Worm (Caenorhabditis elegans) whole organism, L4 larva: Measurements from ENCODE around the gene D1005.4.

ENCODE experiments used
- D1046.2 ChIP-seq: fragments of 200-800 bp; sonication (Bioruptor generic); IDR thresholded peaks from 2 replicates; pipeline ENCODE4 v1.3.6; 2022; ENCODE audit warnings: missing genetic modification characterization, missing compliant biosample characterization
- F37D6.2 ChIP-seq: sonication (generic microtip); optimal IDR thresholded peaks from 2 replicates; lab custom pipeline; 2016; ENCODE audit warnings: mild to moderate bottlenecking, missing genetic modification characterization, missing compliant biosample characterization
- T20F7.1 ChIP-seq: fragments of 200-800 bp; sonication (Bioruptor generic); optimal IDR thresholded peaks from 2 replicates; lab custom pipeline; 2018; ENCODE audit warnings: mild to moderate bottlenecking, missing genetic modification characterization, missing compliant biosample characterization
- Y48G9A.11 ChIP-seq: fragments of 200-800 bp; sonication (Bioruptor generic); IDR thresholded peaks from 2 replicates; pipeline ENCODE4 v1.3.6; 2022; ENCODE audit warnings: missing genetic modification reagents, missing genetic modification characterization, missing compliant biosample characterization
- aly-2 ChIP-seq: sonication (generic microtip); optimal IDR thresholded peaks from 2 replicates; lab custom pipeline; 2018; ENCODE audit warnings: missing biosample characterization, missing genetic modification characterization
- ceh-20 ChIP-seq: fragments of 200-800 bp; sonication (Bioruptor generic); IDR thresholded peaks from 2 replicates; pipeline ENCODE4 v1.3.6; 2022; ENCODE audit warnings: missing genetic modification reagents, missing genetic modification characterization, missing compliant biosample characterization
- ceh-28 ChIP-seq: fragments of 150-350 bp; optimal IDR thresholded peaks from 2 replicates; lab custom pipeline; 2014; ENCODE audit warnings: missing biosample characterization, missing genetic modification reagents, missing genetic modification characterization
- ceh-32 ChIP-seq: sonication (generic microtip); optimal IDR thresholded peaks from 2 replicates; lab custom pipeline; 2016; ENCODE audit warnings: mild to moderate bottlenecking, missing genetic modification characterization, missing compliant biosample characterization; ENCODE audit not compliant: poor library complexity
- ces-1 ChIP-seq: fragments of 150-350 bp; sonication (generic microtip); optimal IDR thresholded peaks from 4 replicates; lab custom pipeline; 2014; ENCODE audit warnings: missing biosample characterization, missing genetic modification reagents, missing genetic modification characterization
- ctbp-1 ChIP-seq: fragments of 200-800 bp; sonication (Bioruptor generic); IDR thresholded peaks from 2 replicates; pipeline ENCODE4 v1.3.6; 2022; ENCODE audit warnings: missing genetic modification reagents, missing genetic modification characterization, missing compliant biosample characterization
- dmd-6 ChIP-seq: fragments of 200-800 bp; sonication (Bioruptor generic); IDR thresholded peaks from 2 replicates; pipeline ENCODE4 v1.3.6; 2022; ENCODE audit warnings: missing genetic modification reagents, missing genetic modification characterization, missing compliant biosample characterization
- dmd-9 ChIP-seq: fragments of 200-800 bp; sonication (Bioruptor generic); IDR thresholded peaks from 2 replicates; pipeline ENCODE4 v1.3.6; 2022; ENCODE audit warnings: missing genetic modification reagents, missing genetic modification characterization, missing compliant biosample characterization
- dpl-1 ChIP-seq: fragments of 150-350 bp; optimal IDR thresholded peaks from 2 replicates; lab custom pipeline; 2014; ENCODE audit warnings: missing biosample characterization, missing genetic modification reagents, missing genetic modification characterization
- duxl-1 ChIP-seq: sonication (generic microtip); optimal IDR thresholded peaks from 2 replicates; lab custom pipeline; 2016; ENCODE audit warnings: mild to moderate bottlenecking, missing genetic modification characterization, moderate library complexity, missing compliant biosample characterization; ENCODE audit not compliant: poor library complexity
- dve-1 ChIP-seq: sonication (generic microtip); optimal IDR thresholded peaks from 2 replicates; lab custom pipeline; 2017; ENCODE audit warnings: antibody characterized with exemption, mild to moderate bottlenecking, missing genetic modification characterization, missing compliant biosample characterization; ENCODE audit not compliant: insufficient read depth
- fkh-10 ChIP-seq: fragments of 150-350 bp; optimal IDR thresholded peaks from 2 replicates; lab custom pipeline; 2014; ENCODE audit warnings: missing biosample characterization, missing genetic modification reagents, missing genetic modification characterization
- hlh-11 ChIP-seq: fragments of 200-800 bp; sonication (Bioruptor generic); optimal IDR thresholded peaks from 2 replicates; lab custom pipeline; 2018; ENCODE audit warnings: mild to moderate bottlenecking, missing genetic modification characterization, missing compliant biosample characterization
- hlh-30 ChIP-seq: sonication (generic microtip); optimal IDR thresholded peaks from 2 replicates; lab custom pipeline; 2017; ENCODE audit warnings: antibody characterized with exemption, mild to moderate bottlenecking, missing genetic modification characterization, missing compliant biosample characterization; ENCODE audit not compliant: insufficient read depth
- hmg-1.1 ChIP-seq: fragments of 200-800 bp; sonication (Bioruptor generic); IDR thresholded peaks from 2 replicates; pipeline ENCODE4 v1.3.6; 2022; ENCODE audit warnings: missing genetic modification reagents, missing genetic modification characterization, missing compliant biosample characterization
- lim-7 ChIP-seq: fragments of 200-800 bp; sonication (Bioruptor generic); IDR thresholded peaks from 2 replicates; pipeline ENCODE4 v1.3.6; 2022; ENCODE audit warnings: missing genetic modification characterization, missing compliant biosample characterization
- lin-1 ChIP-seq: fragments of 200-800 bp; sonication (Bioruptor generic); IDR thresholded peaks from 2 replicates; pipeline ENCODE4 v1.3.6; 2022; ENCODE audit warnings: missing genetic modification reagents, missing genetic modification characterization, missing compliant biosample characterization
- lin-13 ChIP-seq: fragments of 150-350 bp; optimal IDR thresholded peaks from 2 replicates; lab custom pipeline; 2014; ENCODE audit warnings: missing biosample characterization, missing genetic modification reagents, missing genetic modification characterization
- lin-15B ChIP-seq: fragments of 150-350 bp; sonication (generic microtip); optimal IDR thresholded peaks from 3 replicates; lab custom pipeline; 2014; ENCODE audit warnings: missing biosample characterization, missing genetic modification characterization
- lin-29 ChIP-seq: fragments of 200-800 bp; sonication (Bioruptor generic); IDR thresholded peaks from 2 replicates; pipeline ENCODE4 v1.3.6; 2022; ENCODE audit warnings: missing genetic modification reagents, missing genetic modification characterization, missing compliant biosample characterization
- lin-39 ChIP-seq: fragments of 150-350 bp; optimal IDR thresholded peaks from 2 replicates; lab custom pipeline; 2014; ENCODE audit warnings: missing biosample characterization, missing genetic modification reagents, missing genetic modification characterization
- lsy-2 ChIP-seq, 2 experiments: fragments of 150-350 bp in 1 of 2; sonication (generic microtip) in 1 of 2; optimal IDR thresholded peaks; 2 replicates each; lab custom pipeline; 2014 to 2017; ENCODE audit warnings: missing biosample characterization in 2 of 2, missing genetic modification characterization in 2 of 2
- mep-1 ChIP-seq: fragments of 150-350 bp; sonication (generic microtip); optimal IDR thresholded peaks from 3 replicates; lab custom pipeline; 2014; ENCODE audit warnings: missing biosample characterization, missing genetic modification characterization
- mes-2 ChIP-seq: sonication (generic microtip); optimal IDR thresholded peaks from 2 replicates; lab custom pipeline; 2016; ENCODE audit warnings: missing genotype, mild to moderate bottlenecking, missing genetic modification characterization, missing compliant biosample characterization; ENCODE audit not compliant: poor library complexity, severe bottlenecking
- mxl-2 ChIP-seq: fragments of 200-800 bp; sonication (Bioruptor generic); conservative IDR thresholded peaks from 2 replicates; pipeline ENCODE4 v1.3.6; 2022; ENCODE audit warnings: missing genetic modification reagents, missing genetic modification characterization, missing compliant biosample characterization
- nhr-102 ChIP-seq: sonication (generic microtip); optimal IDR thresholded peaks from 2 replicates; lab custom pipeline; 2016; ENCODE audit warnings: mild to moderate bottlenecking, missing genetic modification characterization, moderate library complexity, missing compliant biosample characterization
- nhr-25 ChIP-seq: sonication (generic microtip); optimal IDR thresholded peaks from 2 replicates; lab custom pipeline; 2017; ENCODE audit warnings: missing genetic modification characterization, mild to moderate bottlenecking, missing compliant biosample characterization, antibody characterized with exemption, moderate library complexity, borderline replicate concordance; ENCODE audit not compliant: insufficient read depth
- nhr-28 ChIP-seq: fragments of 150-350 bp; optimal IDR thresholded peaks from 2 replicates; lab custom pipeline; 2014; ENCODE audit warnings: missing biosample characterization, missing genetic modification characterization
- nhr-6 ChIP-seq: fragments of 150-350 bp; optimal IDR thresholded peaks from 2 replicates; lab custom pipeline; 2014; ENCODE audit warnings: missing biosample characterization, missing genetic modification characterization
- nhr-77 ChIP-seq: fragments of 150-350 bp; optimal IDR thresholded peaks from 2 replicates; lab custom pipeline; 2014; ENCODE audit warnings: missing biosample characterization, missing genetic modification characterization
- php-3 ChIP-seq: fragments of 200-800 bp; sonication (Bioruptor generic); IDR thresholded peaks from 2 replicates; pipeline ENCODE4 v1.3.6; 2022; ENCODE audit warnings: missing genetic modification reagents, missing genetic modification characterization, missing compliant biosample characterization
- pqm-1 ChIP-seq: sonication (generic microtip); optimal IDR thresholded peaks from 2 replicates; lab custom pipeline; 2017; ENCODE audit warnings: missing biosample characterization, missing genetic modification characterization
- sdz-12 ChIP-seq: fragments of 200-800 bp; sonication (Bioruptor generic); optimal IDR thresholded peaks from 2 replicates; lab custom pipeline; 2018; ENCODE audit warnings: mild to moderate bottlenecking, missing genetic modification characterization, missing compliant biosample characterization
- set-16 ChIP-seq: fragments of 200-800 bp; sonication (Bioruptor generic); IDR thresholded peaks from 2 replicates; pipeline ENCODE4 v1.3.6; 2022; ENCODE audit warnings: missing genetic modification reagents, missing genetic modification characterization, missing compliant biosample characterization
- skn-1 ChIP-seq: fragments of 150-350 bp; optimal IDR thresholded peaks from 2 replicates; lab custom pipeline; 2014; ENCODE audit warnings: missing biosample characterization, missing genetic modification characterization
- spr-1 ChIP-seq: sonication (generic microtip); optimal IDR thresholded peaks from 2 replicates; lab custom pipeline; 2016; ENCODE audit warnings: mild to moderate bottlenecking, missing genetic modification characterization, missing compliant biosample characterization
- tag-97 ChIP-seq: fragments of 200-800 bp; sonication (Bioruptor generic); IDR thresholded peaks from 2 replicates; pipeline ENCODE4 v1.3.6; 2022; ENCODE audit warnings: missing genetic modification characterization, missing compliant biosample characterization
- unc-130 ChIP-seq: sonication (generic microtip); optimal IDR thresholded peaks from 2 replicates; lab custom pipeline; 2016; ENCODE audit warnings: missing genetic modification reagents, missing genetic modification characterization, missing compliant biosample characterization
- unc-39 ChIP-seq: sonication (generic microtip); optimal IDR thresholded peaks from 2 replicates; lab custom pipeline; 2017; ENCODE audit warnings: missing biosample characterization, missing genetic modification characterization
- unc-62 ChIP-seq, 3 experiments: fragments of 150-350 bp in 1 of 3; sonication (generic microtip); optimal IDR thresholded peaks in 2 of 3; peaks in 1 of 3; 1 replicate in 1 of 3; 2 replicates in 2 of 3; lab custom pipeline; 2014 to 2017; ENCODE audit warnings: missing biosample characterization in 3 of 3, missing genetic modification characterization in 3 of 3, missing genetic modification reagents in 3 of 3, missing genotype in 1 of 3
- zag-1 ChIP-seq: fragments of 150-350 bp; optimal IDR thresholded peaks from 2 replicates; lab custom pipeline; 2014; ENCODE audit warnings: missing biosample characterization, missing genetic modification characterization
- ztf-7 ChIP-seq: fragments of 150-350 bp; optimal IDR thresholded peaks from 2 replicates; lab custom pipeline; 2014; ENCODE audit warnings: missing biosample characterization, missing genetic modification characterization

D1005.4 gene

ce11 chrX:1527338-1527737 is 41.7 kb upstream of the D1005.4 start (continued):
- peak; percentile 79 for TF ChIP-seq dve-1 (tag; lab: Kevin White, UChicago)
- no peak for TF ChIP-seq lin-13 (GFP tag; lab: Kevin White, UChicago)
- TF ChIP-seq php-3 (GFP tag; lab: Robert Waterston, UW): 0 out of 2 replicates have a peak, but pooled peaks have one; percentile 10
- TF ChIP-seq fkh-10 (GFP tag; lab: Kevin White, UChicago): no peak
- TF ChIP-seq nhr-77 (tag; lab: Kevin White, UChicago): peak; percentile 19
- TF ChIP-seq ces-1: no peak
- no peak for TF ChIP-seq Y48G9A.11 (GFP tag; lab: Robert Waterston, UW)
- peak; percentile 75 for TF ChIP-seq hlh-30
- no peak for TF ChIP-seq ztf-7 (tag; lab: Kevin White, UChicago)
- no peak for TF ChIP-seq unc-130 (GFP tag; lab: Kevin White, UChicago)
- TF ChIP-seq zag-1: no peak
- peak in 1 of 2 experiments; percentile 7 for TF ChIP-seq lsy-2 (tag; optimal IDR thresholded peaks at IDR 0.05; lab: Kevin White, UChicago)
- TF ChIP-seq tag-97: no peak
- no peak for TF ChIP-seq T20F7.1 (GFP tag; lab: Kevin White, UChicago)
- no peak for TF ChIP-seq mxl-2 (GFP tag; lab: Robert Waterston, UW)
- TF ChIP-seq lin-1 (GFP tag; lab: Robert Waterston, UW): no peak
- peak; percentile 87 for TF ChIP-seq nhr-28 (tag; lab: Kevin White, UChicago)
- TF ChIP-seq hmg-1.1 (GFP tag; lab: Robert Waterston, UW): 0 out of 2 replicates have a peak, but pooled peaks have one; percentile 22
- TF ChIP-seq set-16 (GFP tag; lab: Robert Waterston, UW): no peak

ce11 chrX:1525511-1526172 is 40.0 kb upstream of the D1005.4 start:
- TF ChIP-seq unc-62 (GFP tag; optimal IDR thresholded peaks at IDR 0.05 in 1 of 2; lab: Kevin White, UChicago) (peak in 1 of 2 experiments; percentile 86), unc-62 (tag; optimal IDR thresholded peaks at IDR 0.05; lab: Kevin White, UChicago) (no peak), nhr-28 (tag; lab: Kevin White, UChicago) (peak; percentile 51), hlh-30 (peak; percentile 78), ceh-32 (no peak), ceh-28 (tag; lab: Kevin White, UChicago) (peak; percentile 48), pqm-1 (tag; lab: Kevin White, UChicago) (peak; percentile 2)

- TF ChIP-seq hlh-11 (tag; lab: Kevin White, UChicago): peak; percentile 67
- no peak for TF ChIP-seq lin-29
- TF ChIP-seq nhr-25 (tag; lab: Kevin White, UChicago): no peak
- no peak for TF ChIP-seq sdz-12 (GFP tag; lab: Kevin White, UChicago)
- TF ChIP-seq ceh-20 (GFP tag; lab: Robert Waterston, UW): no peak
- no peak for TF ChIP-seq unc-39 (tag; lab: Kevin White, UChicago)
- no peak for TF ChIP-seq nhr-102
- TF ChIP-seq dmd-9 (GFP tag; lab: Robert Waterston, UW): no peak
- peak; percentile 7 for TF ChIP-seq F37D6.2 (tag; lab: Kevin White, UChicago)
- TF ChIP-seq ctbp-1 (GFP tag; lab: Robert Waterston, UW): no peak
- no peak for TF ChIP-seq nhr-6 (tag; lab: Kevin White, UChicago)
- no peak for TF ChIP-seq aly-2 (tag; lab: Kevin White, UChicago)
- TF ChIP-seq skn-1 (tag; lab: Kevin White, UChicago): no peak
- TF ChIP-seq ceh-28 (tag; lab: Kevin White, UChicago): no peak
- no peak for TF ChIP-seq Y48G9A.11 (GFP tag; lab: Robert Waterston, UW)
- TF ChIP-seq lin-15B (tag; lab: Kevin White, UChicago): no peak
- TF ChIP-seq spr-1 (tag; lab: Kevin White, UChicago): no peak
- TF ChIP-seq mes-2: peak; percentile 65
- no peak for TF ChIP-seq lim-7 (GFP tag; lab: Robert Waterston, UW)
- no peak for TF ChIP-seq pqm-1 (tag; lab: Kevin White, UChicago)
- no peak for TF ChIP-seq lin-39 (tag; lab: Kevin White, UChicago)
- TF ChIP-seq duxl-1: no peak
- TF ChIP-seq dpl-1: no peak
- TF ChIP-seq dmd-6 (GFP tag; lab: Robert Waterston, UW): 0 out of 2 replicates have a peak, but pooled peaks have one; percentile 17
- peak in 1 of 2 experiments; percentile 64 for TF ChIP-seq unc-62 (GFP tag; optimal IDR thresholded peaks at IDR 0.05 in 1 of 2; lab: Kevin White, UChicago)
- TF ChIP-seq unc-62 (tag; optimal IDR thresholded peaks at IDR 0.05; lab: Kevin White, UChicago): no peak
- TF ChIP-seq D1046.2: no peak
- peak; percentile 76 for TF ChIP-seq mep-1 (tag; lab: Kevin White, UChicago)
Measured at ce11 chrX:1524559-1524958, 38.9 kb upstream of the D1005.4 start.
